Fruit fly (Drosophila melanogaster) whole organism: ENCODE results near the gene Acyp.
A peak's percentile ranks its signal among the peaks of the same experiment; 100 is the strongest.

Experiments
- CG8478 ChIP-seq: fragments of >200 bp; optimal IDR thresholded peaks from 2 replicates; lab custom pipeline; 2018; ENCODE audit warnings: inconsistent platforms
- Dll ChIP-seq: fragments of >200 bp; optimal IDR thresholded peaks from 2 replicates; lab custom pipeline; 2017
- pan ChIP-seq: fragments of >200 bp; optimal IDR thresholded peaks from 2 replicates; lab custom pipeline; 2017
- psq ChIP-seq: fragments of >200 bp; optimal IDR thresholded peaks from 2 replicates; lab custom pipeline; 2017
- usp ChIP-seq: fragments of >200 bp; optimal IDR thresholded peaks from 2 replicates; lab custom pipeline; 2017; ENCODE audit warnings: missing biosample characterization, missing genetic modification characterization, mixed read lengths

- no peak for TF ChIP-seq psq (lab: Kevin White, UChicago)
- peak; percentile 94 for TF ChIP-seq pan (lab: Kevin White, UChicago)
- TF ChIP-seq usp (GFP tag; lab: Kevin White, UChicago), result no peak
- TF ChIP-seq Dll, result no peak
- TF ChIP-seq CG8478 (lab: Kevin White, UChicago), result no peak
Measured at dm6 chr2L:13955775-13956174, 43.9 kb downstream of the Acyp start.
